Fruit fly (Drosophila melanogaster) whole organism, prepupa: Measurements from ENCODE around the gene P5CDh2.

Experiments used
- Blimp-1 ChIP-seq: fragments of 200-800 bp; sonication (Bioruptor generic); optimal IDR thresholded peaks from 3 replicates; lab custom pipeline; 2017; ENCODE audit warnings: missing biosample characterization, missing genetic modification characterization, mild to moderate bottlenecking, moderate library complexity, missing genetic modification reagents
- CG10669 ChIP-seq: fragments of 200-800 bp; sonication (Bioruptor generic); optimal IDR thresholded peaks from 3 replicates; lab custom pipeline; 2018; ENCODE audit warnings: missing biosample characterization, mild to moderate bottlenecking, missing genetic modification characterization, moderate library complexity
- CG11294 ChIP-seq: fragments of 200-800 bp; sonication (Bioruptor generic); IDR thresholded peaks from 2 replicates; pipeline ENCODE4 v1.3.6; 2022; ENCODE audit warnings: missing biosample characterization, missing genetic modification characterization
- CG11762 ChIP-seq: fragments of 200-800 bp; sonication (Bioruptor generic); optimal IDR thresholded peaks from 3 replicates; lab custom pipeline; 2016; ENCODE audit warnings: missing biosample characterization, missing genetic modification characterization; ENCODE audit not compliant: insufficient read depth
- CG11902 ChIP-seq: fragments of 200-800 bp; sonication (Bioruptor generic); optimal IDR thresholded peaks from 3 replicates; lab custom pipeline; 2016; ENCODE audit warnings: missing biosample characterization, missing genetic modification characterization
- CG15336 ChIP-seq: fragments of 200-800 bp; sonication (Bioruptor generic); IDR thresholded peaks from 2 replicates; pipeline ENCODE4 v1.3.6; 2022; ENCODE audit warnings: missing biosample characterization, missing genetic modification characterization
- CG1621 ChIP-seq: fragments of 200-800 bp; sonication (Bioruptor generic); optimal IDR thresholded peaks from 3 replicates; lab custom pipeline; 2018; ENCODE audit warnings: missing biosample characterization, mild to moderate bottlenecking, missing genetic modification characterization
- CG3032 ChIP-seq: fragments of 200-800 bp; optimal IDR thresholded peaks from 2 replicates; lab custom pipeline; 2019; ENCODE audit warnings: missing biosample characterization, mild to moderate bottlenecking, missing genetic modification characterization, moderate library complexity
- CG31627 ChIP-seq: fragments of 200-800 bp; sonication (Bioruptor generic); optimal IDR thresholded peaks from 3 replicates; lab custom pipeline; 2016; ENCODE audit warnings: missing biosample characterization, missing genetic modification characterization
- CG34406 ChIP-seq: fragments of 200-800 bp; sonication (Bioruptor generic); optimal IDR thresholded peaks from 3 replicates; lab custom pipeline; 2016; ENCODE audit warnings: missing biosample characterization, missing genetic modification characterization
- CG3919 ChIP-seq: fragments of 200-800 bp; sonication (Bioruptor generic); optimal IDR thresholded peaks from 3 replicates; lab custom pipeline; 2016; ENCODE audit warnings: missing biosample characterization, missing genetic modification characterization
- CG6163 ChIP-seq: fragments of 200-800 bp; sonication (Bioruptor generic); IDR thresholded peaks from 3 replicates; pipeline ENCODE4 v1.3.6; 2022; ENCODE audit warnings: missing biosample characterization, missing genetic modification characterization
- CG6276 ChIP-seq: fragments of 200-800 bp; sonication (Bioruptor generic); optimal IDR thresholded peaks from 2 replicates; lab custom pipeline; 2017; ENCODE audit warnings: missing biosample characterization, mild to moderate bottlenecking, missing genetic modification characterization
- CG6792 ChIP-seq: fragments of 200-800 bp; sonication (Bioruptor generic); optimal IDR thresholded peaks from 3 replicates; lab custom pipeline; 2016; ENCODE audit warnings: missing biosample characterization, missing genetic modification characterization
- CG6808 ChIP-seq: fragments of 200-800 bp; sonication (Bioruptor generic); optimal IDR thresholded peaks from 3 replicates; lab custom pipeline; 2017; ENCODE audit warnings: missing biosample characterization, missing genetic modification characterization, mild to moderate bottlenecking, moderate library complexity, missing genetic modification reagents
- CG6854 ChIP-seq: fragments of 200-800 bp; sonication (Bioruptor generic); optimal IDR thresholded peaks from 2 replicates; lab custom pipeline; 2017; ENCODE audit warnings: missing biosample characterization, mild to moderate bottlenecking, missing genetic modification characterization
- CG7368 ChIP-seq: fragments of 200-800 bp; sonication (Bioruptor generic); optimal IDR thresholded peaks from 3 replicates; lab custom pipeline; 2016; ENCODE audit warnings: missing biosample characterization, missing genetic modification characterization
- CG8119 ChIP-seq: fragments of 200-800 bp; sonication (Bioruptor generic); IDR thresholded peaks from 3 replicates; pipeline ENCODE4 v1.3.6; 2022; ENCODE audit warnings: missing biosample characterization, missing genetic modification characterization
- CG8319 ChIP-seq: fragments of 200-800 bp; sonication (Bioruptor generic); optimal IDR thresholded peaks from 3 replicates; lab custom pipeline; 2016; ENCODE audit warnings: missing biosample characterization, missing genetic modification characterization
- CG9139 ChIP-seq: fragments of 200-800 bp; sonication (Bioruptor generic); optimal IDR thresholded peaks from 3 replicates; lab custom pipeline; 2017; ENCODE audit warnings: missing biosample characterization, mild to moderate bottlenecking, missing genetic modification characterization
- Ets96B ChIP-seq: fragments of 200-800 bp; optimal IDR thresholded peaks from 2 replicates; lab custom pipeline; 2019; ENCODE audit warnings: missing biosample characterization, mild to moderate bottlenecking, missing genetic modification characterization, moderate library complexity
- Gug ChIP-seq: fragments of 200-800 bp; sonication (Bioruptor generic); IDR thresholded peaks from 2 replicates; pipeline ENCODE4 v1.3.6; 2022; ENCODE audit warnings: missing biosample characterization, missing genetic modification characterization
- Hr38 ChIP-seq: sonication (Bioruptor generic); optimal IDR thresholded peaks from 2 replicates; lab custom pipeline; 2016; ENCODE audit warnings: missing biosample characterization, missing genetic modification characterization
- Hr4 ChIP-seq: fragments of 200-800 bp; sonication (Bioruptor generic); optimal IDR thresholded peaks from 3 replicates; lab custom pipeline; 2016; ENCODE audit warnings: missing biosample characterization, missing genetic modification characterization
- Lpt ChIP-seq: fragments of 200-800 bp; sonication (Bioruptor generic); optimal IDR thresholded peaks from 3 replicates; lab custom pipeline; 2016; ENCODE audit warnings: missing biosample characterization, missing genetic modification characterization
- OdsH ChIP-seq: fragments of 200-800 bp; sonication (Bioruptor generic); optimal IDR thresholded peaks from 3 replicates; lab custom pipeline; 2016; ENCODE audit warnings: missing biosample characterization, missing genetic modification characterization
- Smox ChIP-seq: fragments of 200-800 bp; sonication (Bioruptor generic); optimal IDR thresholded peaks from 3 replicates; lab custom pipeline; 2016; ENCODE audit warnings: missing biosample characterization, missing genetic modification characterization
- Sox14 ChIP-seq: fragments of 200-800 bp; sonication (Bioruptor generic); optimal IDR thresholded peaks from 3 replicates; lab custom pipeline; 2016; ENCODE audit warnings: missing biosample characterization, missing genetic modification characterization
- Sox15 ChIP-seq: fragments of 200-800 bp; sonication (Bioruptor generic); optimal IDR thresholded peaks from 3 replicates; lab custom pipeline; 2016; ENCODE audit warnings: missing biosample characterization, missing genetic modification characterization
- achi ChIP-seq: fragments of 200-800 bp; sonication (Bioruptor generic); optimal IDR thresholded peaks from 3 replicates; lab custom pipeline; 2016; ENCODE audit warnings: missing biosample characterization, missing genetic modification characterization
- acj6 ChIP-seq: fragments of 200-800 bp; sonication (Bioruptor generic); optimal IDR thresholded peaks from 3 replicates; lab custom pipeline; 2016; ENCODE audit warnings: missing biosample characterization, missing genetic modification characterization
- dac ChIP-seq: fragments of 200-800 bp; sonication (Bioruptor generic); optimal IDR thresholded peaks from 2 replicates; lab custom pipeline; 2017; ENCODE audit warnings: missing biosample characterization, mild to moderate bottlenecking, missing genetic modification characterization
- dsx ChIP-seq: fragments of 200-800 bp; optimal IDR thresholded peaks from 3 replicates; lab custom pipeline; 2019; ENCODE audit warnings: missing biosample characterization, mild to moderate bottlenecking, missing genetic modification characterization, moderate library complexity; ENCODE audit not compliant: poor library complexity, severe bottlenecking
- eg ChIP-seq: fragments of 200-800 bp; sonication (Bioruptor generic); IDR thresholded peaks from 3 replicates; pipeline ENCODE4 v1.3.6; 2022; ENCODE audit warnings: missing biosample characterization, missing genetic modification characterization
- esn ChIP-seq: fragments of 200-800 bp; sonication (Bioruptor generic); optimal IDR thresholded peaks from 2 replicates; lab custom pipeline; 2016; ENCODE audit warnings: missing biosample characterization, mild to moderate bottlenecking, missing genetic modification characterization, moderate library complexity
- fkh ChIP-seq: fragments of 200-800 bp; sonication (Bioruptor generic); optimal IDR thresholded peaks from 3 replicates; lab custom pipeline; 2017; ENCODE audit warnings: missing biosample characterization, mild to moderate bottlenecking, missing genetic modification characterization, moderate library complexity
- lz ChIP-seq: fragments of 200-800 bp; sonication (Bioruptor generic); optimal IDR thresholded peaks from 3 replicates; lab custom pipeline; 2016; ENCODE audit warnings: missing biosample characterization, missing genetic modification characterization
- net ChIP-seq: fragments of 200-800 bp; sonication (Bioruptor generic); optimal IDR thresholded peaks from 3 replicates; lab custom pipeline; 2016; ENCODE audit warnings: missing biosample characterization, missing genetic modification characterization
- salr ChIP-seq, 2 experiments: fragments of 200-800 bp; sonication (Bioruptor generic); optimal IDR thresholded peaks; 3 replicates each; lab custom pipeline; 2016 to 2018; ENCODE audit warnings: missing biosample characterization in 2 of 2, missing genetic modification characterization in 2 of 2, mild to moderate bottlenecking in 1 of 2
- spab ChIP-seq: fragments of 200-800 bp; sonication (Bioruptor generic); optimal IDR thresholded peaks from 2 replicates; lab custom pipeline; 2017; ENCODE audit warnings: missing biosample characterization, mild to moderate bottlenecking, missing genetic modification characterization, missing genetic modification reagents
- ss ChIP-seq, 2 experiments: fragments of 200-800 bp; sonication (Bioruptor generic); optimal IDR thresholded peaks; 2 replicates in 1 of 2; 3 replicates in 1 of 2; lab custom pipeline; 2017 to 2018; ENCODE audit warnings: mild to moderate bottlenecking in 2 of 2, missing biosample characterization in 2 of 2, missing genetic modification characterization in 2 of 2, moderate library complexity in 1 of 2
- vri ChIP-seq: fragments of 200-800 bp; sonication (Bioruptor generic); optimal IDR thresholded peaks from 3 replicates; lab custom pipeline; 2016; ENCODE audit warnings: missing biosample characterization, mild to moderate bottlenecking, missing genetic modification characterization

Gene P5CDh2

dm6 chr3R:21857509-21857908 lies 20.2 kb upstream of the P5CDh2 start (continued):
- TF ChIP-seq spab (GFP tag; lab: Kevin White, UChicago) (no peak), CG31627 (GFP tag; lab: Kevin White, UChicago) (peak; percentile 2), salr (GFP tag; optimal IDR thresholded peaks at IDR 0.05; lab: Kevin White, UChicago) (no peak), Smox (no peak), fkh (GFP tag; lab: Kevin White, UChicago) (no peak), CG11294 (GFP tag; lab: Robert Waterston, UW) (no peak), Ets96B (tag; lab: Kevin White, UChicago) (no peak), CG10669 (GFP tag; lab: Kevin White, UChicago) (no peak), OdsH (GFP tag; lab: Kevin White, UChicago) (peak; percentile 3), CG34406 (GFP tag; lab: Kevin White, UChicago) (no peak), CG6163 (no peak), net (GFP tag; lab: Kevin White, UChicago) (no peak), Sox15 (GFP tag; lab: Kevin White, UChicago) (no peak), Gug (GFP tag; lab: Robert Waterston, UW) (no peak), CG7368 (no peak), CG8319 (GFP tag; lab: Kevin White, UChicago) (no peak), Lpt (no peak), Sox14 (no peak), dac (no peak), CG3032 (tag; lab: Kevin White, UChicago) (no peak)

- no peak for TF ChIP-seq CG7368
- TF ChIP-seq Sox14, result no peak
- no peak for TF ChIP-seq CG6808
- no peak for TF ChIP-seq lz
- TF ChIP-seq CG1621 (tag; lab: Kevin White, UChicago), result no peak
- TF ChIP-seq salr (GFP tag; optimal IDR thresholded peaks at IDR 0.05; lab: Kevin White, UChicago), result peak in 1 of 2 experiments; percentile 16
- peak; percentile 17 for TF ChIP-seq net (GFP tag; lab: Kevin White, UChicago)
- no peak for TF ChIP-seq CG3032 (tag; lab: Kevin White, UChicago)
- TF ChIP-seq eg (GFP tag; lab: Robert Waterston, UW), result peak; percentile 27; the same call in 1 of the 3 replicates
- no peak for TF ChIP-seq OdsH (GFP tag; lab: Kevin White, UChicago)
Measured at dm6 chr3R:21858290-21858875, 19.4 kb upstream of the P5CDh2 start.

dm6 chr3R:21859509-21859908 lies 18.2 kb upstream of the P5CDh2 start:
- peak; percentile 96 for TF ChIP-seq Smox
- peak; percentile 85 for TF ChIP-seq dsx (GFP tag; lab: Kevin White, UChicago)
- peak; percentile 89 for TF ChIP-seq CG8119 (GFP tag; lab: Robert Waterston, UW)
- peak; percentile 75 for TF ChIP-seq CG8319 (GFP tag; lab: Kevin White, UChicago)
- TF ChIP-seq lz, result peak; percentile 96
- peak; percentile 73 for TF ChIP-seq Lpt
- TF ChIP-seq eg (GFP tag; lab: Robert Waterston, UW), result peak; percentile 79
- TF ChIP-seq CG11762, result peak; percentile 68
- TF ChIP-seq acj6 (GFP tag; lab: Kevin White, UChicago), result peak; percentile 92
- peak; percentile 63 for TF ChIP-seq CG9139 (GFP tag; lab: Kevin White, UChicago)
- TF ChIP-seq salr (GFP tag; optimal IDR thresholded peaks at IDR 0.05; lab: Kevin White, UChicago), result peak; percentile 70 to 81
- peak; percentile 78 for TF ChIP-seq Ets96B (tag; lab: Kevin White, UChicago)
- TF ChIP-seq CG7368, result peak; percentile 81
- TF ChIP-seq CG11902 (GFP tag; lab: Kevin White, UChicago), result peak; percentile 83
- TF ChIP-seq CG6276, result peak; percentile 78
- peak; percentile 87 for TF ChIP-seq CG6854 (GFP tag; lab: Kevin White, UChicago)
- peak; percentile 69 for TF ChIP-seq Gug (GFP tag; lab: Robert Waterston, UW)
- TF ChIP-seq Sox15 (GFP tag; lab: Kevin White, UChicago), result peak; percentile 87
- TF ChIP-seq Hr38 (GFP tag; lab: Kevin White, UChicago), result no peak
- TF ChIP-seq CG6792 (GFP tag; lab: Kevin White, UChicago), result peak; percentile 94
- TF ChIP-seq OdsH (GFP tag; lab: Kevin White, UChicago), result peak; percentile 92
- TF ChIP-seq CG11294 (GFP tag; lab: Robert Waterston, UW), result peak; percentile 53; the same call in 1 of the 2 replicates
- TF ChIP-seq vri, result peak; percentile 91
- peak; percentile 98 for TF ChIP-seq esn (GFP tag; lab: Kevin White, UChicago)
- TF ChIP-seq CG6808, result peak; percentile 71
- TF ChIP-seq achi (GFP tag; lab: Kevin White, UChicago), result peak; percentile 92
- peak; percentile 90 for TF ChIP-seq Hr4 (GFP tag; lab: Kevin White, UChicago)
- TF ChIP-seq spab (GFP tag; lab: Kevin White, UChicago), result peak; percentile 82
- peak; percentile 77 for TF ChIP-seq CG1621 (tag; lab: Kevin White, UChicago)
- peak; percentile 89 for TF ChIP-seq net (GFP tag; lab: Kevin White, UChicago)
- TF ChIP-seq CG3919, result peak; percentile 88
- no peak for TF ChIP-seq fkh (GFP tag; lab: Kevin White, UChicago)
- peak; percentile 75 for TF ChIP-seq CG10669 (GFP tag; lab: Kevin White, UChicago)
- TF ChIP-seq dac, result peak; percentile 78
- peak; percentile 90 for TF ChIP-seq CG15336 (GFP tag; lab: Robert Waterston, UW)
- TF ChIP-seq CG34406 (GFP tag; lab: Kevin White, UChicago), result peak; percentile 91
- TF ChIP-seq ss (GFP tag; optimal IDR thresholded peaks at IDR 0.05; lab: Kevin White, UChicago), result peak; percentile 85 to 88
- TF ChIP-seq Blimp-1 (GFP tag; lab: Kevin White, UChicago), result peak; percentile 80
